Fruit fly (Drosophila melanogaster) whole organism, adult: Measurements from ENCODE around the gene CG11899.

Experiments used
- CG12768 ChIP-seq: fragments of 200-800 bp; sonication (Bioruptor generic); optimal IDR thresholded peaks from 2 replicates; lab custom pipeline; 2017; ENCODE audit warnings: missing biosample characterization, missing genetic modification characterization, mild to moderate bottlenecking, moderate library complexity, missing genetic modification reagents
- CG14711 ChIP-seq: fragments of 200-800 bp; sonication (Bioruptor generic); optimal IDR thresholded peaks from 2 replicates; lab custom pipeline; 2018; ENCODE audit warnings: missing biosample characterization, mild to moderate bottlenecking, missing genetic modification characterization, moderate library complexity
- CG33017 ChIP-seq: fragments of 200-800 bp; sonication (Bioruptor generic); optimal IDR thresholded peaks from 2 replicates; lab custom pipeline; 2018; ENCODE audit warnings: missing biosample characterization, mild to moderate bottlenecking, missing genetic modification characterization, moderate library complexity
- CG5204 ChIP-seq: fragments of 200-800 bp; sonication (Bioruptor generic); optimal IDR thresholded peaks from 2 replicates; lab custom pipeline; 2016; ENCODE audit warnings: missing biosample characterization, missing genetic modification characterization
- CG7101 ChIP-seq: fragments of 200-800 bp; sonication (Bioruptor generic); optimal IDR thresholded peaks from 2 replicates; lab custom pipeline; 2018; ENCODE audit warnings: missing biosample characterization, mild to moderate bottlenecking, missing genetic modification characterization, moderate library complexity
- Crg-1 ChIP-seq: fragments of 200-800 bp; sonication (Bioruptor generic); optimal IDR thresholded peaks from 2 replicates; lab custom pipeline; 2016; ENCODE audit warnings: missing biosample characterization, missing genetic modification characterization
- Hr96 ChIP-seq: fragments of 200-800 bp; sonication (Bioruptor generic); optimal IDR thresholded peaks from 2 replicates; lab custom pipeline; 2016; ENCODE audit warnings: missing biosample characterization, missing genetic modification characterization
- Mnt ChIP-seq: fragments of 200-800 bp; sonication (Bioruptor generic); optimal IDR thresholded peaks from 2 replicates; lab custom pipeline; 2016; ENCODE audit warnings: missing biosample characterization, mild to moderate bottlenecking, missing genetic modification characterization
- kay ChIP-seq: fragments of 200-800 bp; sonication (Bioruptor generic); peaks from one replicate; lab custom pipeline; 2016; ENCODE audit warnings: missing biosample characterization, missing genetic modification characterization, borderline replicate concordance
- tj ChIP-seq: fragments of 200-800 bp; sonication (Bioruptor generic); optimal IDR thresholded peaks from 3 replicates; lab custom pipeline; 2017; ENCODE audit warnings: missing biosample characterization, mild to moderate bottlenecking, missing genetic modification characterization, moderate library complexity

DNA sequence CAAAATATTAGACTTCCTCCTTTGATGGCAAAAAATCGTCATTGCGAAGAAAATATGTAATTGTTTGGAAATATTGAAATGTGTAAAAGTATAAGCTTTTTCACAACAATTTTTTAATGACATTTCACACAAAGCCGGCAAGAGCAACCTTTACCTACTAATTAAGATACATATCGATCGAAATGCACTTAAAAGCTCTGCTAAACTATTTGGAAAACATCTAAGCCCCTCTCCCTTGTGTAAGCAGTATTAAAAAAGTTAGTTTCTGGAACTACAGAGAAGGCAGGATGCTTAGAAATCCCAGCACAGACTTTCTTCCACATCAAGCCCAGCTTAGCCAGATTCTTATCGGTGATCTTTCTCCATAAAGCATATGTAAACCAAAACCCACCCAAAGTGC lies 3.8 kb downstream of the CG11899 start, which contains the start of gene Cyt-c1L:
- TF ChIP-seq Mnt (GFP tag; lab: Kevin White, UChicago), result no peak
- TF ChIP-seq CG5204 (GFP tag; lab: Kevin White, UChicago), result no peak
- TF ChIP-seq tj (GFP tag; lab: Kevin White, UChicago), result no peak
- no peak for TF ChIP-seq CG33017 (tag; lab: Kevin White, UChicago)
- TF ChIP-seq CG7101 (tag; lab: Kevin White, UChicago), result no peak
- no peak for TF ChIP-seq Hr96 (GFP tag; lab: Kevin White, UChicago)
- no peak for TF ChIP-seq Crg-1 (GFP tag; lab: Kevin White, UChicago)
- TF ChIP-seq CG12768 (GFP tag; lab: Kevin White, UChicago), result no peak
- no peak for TF ChIP-seq CG14711 (tag; lab: Kevin White, UChicago)
- TF ChIP-seq kay (GFP tag; lab: Kevin White, UChicago), result no peak
